Fruit fly (Drosophila melanogaster): Measurements from ENCODE around the gene CG14323.

Gene CG14323

DNA sequence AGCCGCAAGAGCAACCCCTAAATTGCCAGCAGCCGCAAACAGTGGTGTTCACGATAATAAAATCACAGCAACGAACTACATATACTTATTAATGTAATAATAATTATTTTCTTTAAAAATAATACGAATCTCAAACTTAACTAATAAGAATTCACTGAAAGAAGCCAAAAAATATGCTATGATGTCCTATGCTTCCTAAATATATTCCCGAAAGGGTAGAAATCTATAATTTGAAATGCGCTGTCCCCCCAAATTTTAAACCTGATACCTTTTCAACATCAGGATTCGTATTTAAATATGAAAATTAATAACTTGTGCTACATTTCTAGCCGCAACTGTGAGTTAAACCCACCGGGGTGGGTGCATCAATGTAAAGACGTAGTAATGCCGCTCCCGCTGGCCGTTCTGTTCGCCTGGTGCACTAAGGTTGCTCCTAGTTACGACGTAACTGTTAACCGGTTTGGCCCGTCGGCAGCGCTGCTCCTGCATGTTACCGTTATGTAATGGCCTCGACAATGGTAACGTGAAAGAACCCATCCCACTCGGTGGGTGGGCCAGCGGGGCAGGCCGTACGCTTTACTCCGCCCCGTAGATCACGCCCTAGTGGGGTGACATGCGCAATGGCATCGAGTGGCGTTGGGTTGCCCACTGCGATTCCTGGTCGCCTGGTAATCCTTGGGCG is 17.6 kb downstream of the CG14323 start (continued):
- TF ChIP-seq CG8924 (tag; optimal IDR thresholded peaks at IDR 0.05) (peak; percentile 94), Taf1 (GFP tag; IDR thresholded peaks at IDR 0.05) (no peak), org-1 (GFP tag; optimal IDR thresholded peaks at IDR 0.05) (peak; percentile 79), tin (GFP tag; optimal IDR thresholded peaks at IDR 0.05) (peak; percentile 72), BtbVII (GFP tag; optimal IDR thresholded peaks at IDR 0.05) (peak; percentile 84), mld (GFP tag; IDR thresholded peaks at IDR 0.05; ENCODE audit: partially characterized antibody) (no peak), grau (tag; optimal IDR thresholded peaks at IDR 0.05) (peak; percentile 89), Blimp-1 (GFP tag; optimal IDR thresholded peaks at IDR 0.05) (peak; percentile 76), MTF-1 (GFP tag; optimal IDR thresholded peaks at IDR 0.05; ENCODE audit: borderline replicate concordance) (peak; percentile 57), CG10274 (GFP tag; optimal IDR thresholded peaks at IDR 0.05) (peak; percentile 58), en (GFP tag; optimal IDR thresholded peaks at IDR 0.05) (no peak), CG11093 (GFP tag; IDR thresholded peaks at IDR 0.05) (peak; percentile 60; the same call in 2 of the 3 replicates), CG6689 (GFP tag; IDR thresholded peaks at IDR 0.05) (peak; percentile 81), Awh (GFP tag; IDR thresholded peaks at IDR 0.05) (no peak), Asciz (GFP tag; optimal IDR thresholded peaks at IDR 0.05) (peak; percentile 80), CG1024 (GFP tag; IDR thresholded peaks at IDR 0.05) (no peak), CG4360 (GFP tag; IDR thresholded peaks at IDR 0.05) (0 out of 2 replicates have a peak, but pooled peaks have one; percentile 34), ttk (GFP tag; IDR thresholded peaks at IDR 0.05) (peak; percentile 62), CG1602 (GFP tag; optimal IDR thresholded peaks at IDR 0.05) (peak; percentile 69), Jarid2 (GFP tag; optimal IDR thresholded peaks at IDR 0.05) (peak; percentile 28), CG8944 (GFP tag; optimal IDR thresholded peaks at IDR 0.05) (peak; percentile 29), CG5180 (GFP tag; optimal IDR thresholded peaks at IDR 0.05) (peak; percentile 65), CG15011 (GFP tag; optimal IDR thresholded peaks at IDR 0.05) (peak; percentile 71), Tbp (GFP tag; optimal IDR thresholded peaks at IDR 0.05) (no peak), CG18262 (tag; optimal IDR thresholded peaks at IDR 0.05) (peak; percentile 94), vvl (GFP tag; IDR thresholded peaks at IDR 0.05) (peak; percentile 65), sima (GFP tag; optimal IDR thresholded peaks at IDR 0.05) (no peak), wdn (GFP tag; IDR thresholded peaks at IDR 0.05) (no peak; the same call in 1 of the 2 replicates), bowl (GFP tag; IDR thresholded peaks at IDR 0.05) (no peak), nom (GFP tag; optimal IDR thresholded peaks at IDR 0.05) (no peak), kay (GFP tag; optimal IDR thresholded peaks at IDR 0.05) (peak; percentile 36), CG2875 (GFP tag; optimal IDR thresholded peaks at IDR 0.05) (peak; percentile 72), CG32532 (GFP tag; IDR thresholded peaks at IDR 0.05) (peak; percentile 40; the same call in 1 of the 2 replicates), Atf6 (GFP tag; IDR thresholded peaks at IDR 0.05) (peak; percentile 31; the same call in 1 of the 2 replicates), usp (GFP tag; optimal IDR thresholded peaks at IDR 0.05) (no peak), Dll (GFP tag; IDR thresholded peaks at IDR 0.05; ENCODE audit: partially characterized antibody) (peak; percentile 45; the same call in 1 of the 4 replicates), CG8281 (tag; optimal IDR thresholded peaks at IDR 0.05) (peak; percentile 69), btn (GFP tag; optimal IDR thresholded peaks at IDR 0.05) (no peak), repo (GFP tag; optimal IDR thresholded peaks at IDR 0.05) (no peak), CG33213 (GFP tag; optimal IDR thresholded peaks at IDR 0.05) (peak; percentile 19), CG30020 (tag; optimal IDR thresholded peaks at IDR 0.05) (peak; percentile 61), ase (GFP tag; IDR thresholded peaks at IDR 0.05) (no peak; the same call in 2 of the 3 replicates), sens (GFP tag) (peak; percentile 90), CG6272 (GFP tag; IDR thresholded peaks at IDR 0.05) (peak; percentile 33; the same call in 1 of the 2 replicates), CG3065 (GFP tag; optimal IDR thresholded peaks at IDR 0.05) (no peak), Eip74EF (GFP tag; optimal IDR thresholded peaks at IDR 0.05) (peak in 1 of 2 experiments; percentile 81), ab (GFP tag; optimal IDR thresholded peaks at IDR 0.05) (peak; percentile 44), CG18476 (GFP tag; optimal IDR thresholded peaks at IDR 0.05) (peak; percentile 47), Deaf1 (tag; optimal IDR thresholded peaks at IDR 0.05) (peak; percentile 38)

All from whole organism, embryonic.